Fruit fly (Drosophila melanogaster): ENCODE results near the gene CG11076.

Gene CG11076

dm6 chr4:1030692-1031110, 856 bp downstream of the CG11076 start:
- no peak for TF ChIP-seq h (optimal IDR thresholded peaks at IDR 0.05)

dm6 chr4:1029198-1029795, 2.3 kb downstream of the CG11076 start, which contains the start of gene Mpv17:
Gene Mpv17, minus strand, starts transcription at chr4:1029361.
- TF ChIP-seq psq (optimal IDR thresholded peaks at IDR 0.05) (no peak), Myc (optimal IDR thresholded peaks at IDR 0.05) (no peak), insv (optimal IDR thresholded peaks at IDR 0.05) (no peak), ttk (optimal IDR thresholded peaks at IDR 0.05) (no peak), h (optimal IDR thresholded peaks at IDR 0.05) (no peak), Sin3A (optimal IDR thresholded peaks at IDR 0.05) (no peak)

dm6 chr4:1026806-1027431, 4.6 kb downstream of the CG11076 start, which contains the start of gene PlexA:
Gene PlexA, minus strand, starts transcription at chr4:1027101.
- TF ChIP-seq ttk (optimal IDR thresholded peaks at IDR 0.05), result no peak
- TF ChIP-seq Sin3A (optimal IDR thresholded peaks at IDR 0.05), result no peak
- TF ChIP-seq insv (optimal IDR thresholded peaks at IDR 0.05), result no peak
- TF ChIP-seq Myc (optimal IDR thresholded peaks at IDR 0.05), result no peak
- TF ChIP-seq psq (optimal IDR thresholded peaks at IDR 0.05), result no peak

dm6 chr4:1026117-1026743, 5.3 kb downstream of the CG11076 start:
- TF ChIP-seq insv (optimal IDR thresholded peaks at IDR 0.05) (no peak), Myc (optimal IDR thresholded peaks at IDR 0.05) (no peak), Sin3A (optimal IDR thresholded peaks at IDR 0.05) (no peak), ttk (optimal IDR thresholded peaks at IDR 0.05) (no peak), h (optimal IDR thresholded peaks at IDR 0.05) (no peak), psq (optimal IDR thresholded peaks at IDR 0.05) (no peak)

- TF ChIP-seq h (optimal IDR thresholded peaks at IDR 0.05), result no peak
- no peak for TF ChIP-seq insv (optimal IDR thresholded peaks at IDR 0.05)
- TF ChIP-seq ttk (optimal IDR thresholded peaks at IDR 0.05), result no peak
- TF ChIP-seq Sin3A (optimal IDR thresholded peaks at IDR 0.05), result no peak
- no peak for TF ChIP-seq Myc (optimal IDR thresholded peaks at IDR 0.05)
- TF ChIP-seq psq (optimal IDR thresholded peaks at IDR 0.05), result no peak
Measured at dm6 chr4:1025101-1025500, 6.5 kb downstream of the CG11076 start.

dm6 chr4:1008444-1008843, 23.1 kb downstream of the CG11076 start:
- TF ChIP-seq Sin3A (optimal IDR thresholded peaks at IDR 0.05), result no peak

- TF ChIP-seq ttk (optimal IDR thresholded peaks at IDR 0.05) (no peak), Sin3A (optimal IDR thresholded peaks at IDR 0.05) (no peak), h (optimal IDR thresholded peaks at IDR 0.05) (no peak), Myc (optimal IDR thresholded peaks at IDR 0.05) (no peak), insv (optimal IDR thresholded peaks at IDR 0.05) (no peak), psq (optimal IDR thresholded peaks at IDR 0.05) (no peak)
Measured at dm6 chr4:995958-996357, 35.6 kb downstream of the CG11076 start.

- no peak for TF ChIP-seq Sin3A (optimal IDR thresholded peaks at IDR 0.05)
- TF ChIP-seq ttk (optimal IDR thresholded peaks at IDR 0.05), result no peak
- TF ChIP-seq h (optimal IDR thresholded peaks at IDR 0.05), result no peak
- TF ChIP-seq Myc (optimal IDR thresholded peaks at IDR 0.05), result no peak
- TF ChIP-seq insv (optimal IDR thresholded peaks at IDR 0.05), result no peak
- TF ChIP-seq psq (optimal IDR thresholded peaks at IDR 0.05), result no peak
Measured at dm6 chr4:989058-989770, 42.3 kb downstream of the CG11076 start, which contains the start of gene toy. Gene toy, plus strand, starts transcription at chr4:989725.

dm6 chr4:988379-988778, 43.2 kb downstream of the CG11076 start:
- no peak for TF ChIP-seq psq (optimal IDR thresholded peaks at IDR 0.05)
- TF ChIP-seq ttk (optimal IDR thresholded peaks at IDR 0.05), result no peak
- no peak for TF ChIP-seq insv (optimal IDR thresholded peaks at IDR 0.05)
- TF ChIP-seq h (optimal IDR thresholded peaks at IDR 0.05), result no peak
- no peak for TF ChIP-seq Myc (optimal IDR thresholded peaks at IDR 0.05)
- no peak for TF ChIP-seq Sin3A (optimal IDR thresholded peaks at IDR 0.05)

- TF ChIP-seq ttk (optimal IDR thresholded peaks at IDR 0.05) (no peak), Sin3A (optimal IDR thresholded peaks at IDR 0.05) (no peak), psq (optimal IDR thresholded peaks at IDR 0.05) (no peak), insv (optimal IDR thresholded peaks at IDR 0.05) (no peak), h (optimal IDR thresholded peaks at IDR 0.05) (no peak), Myc (optimal IDR thresholded peaks at IDR 0.05) (no peak)
Measured at dm6 chr4:984755-985154, 46.8 kb downstream of the CG11076 start.

dm6 chr4:982791-983407, 48.7 kb downstream of the CG11076 start:
- TF ChIP-seq ttk (optimal IDR thresholded peaks at IDR 0.05), result no peak
- TF ChIP-seq Sin3A (optimal IDR thresholded peaks at IDR 0.05), result no peak
- no peak for TF ChIP-seq insv (optimal IDR thresholded peaks at IDR 0.05)
- TF ChIP-seq Myc (optimal IDR thresholded peaks at IDR 0.05), result no peak
- TF ChIP-seq psq (optimal IDR thresholded peaks at IDR 0.05), result no peak
- TF ChIP-seq h (optimal IDR thresholded peaks at IDR 0.05), result no peak

dm6 chr4:981157-981556, 50.4 kb downstream of the CG11076 start:
- TF ChIP-seq insv (optimal IDR thresholded peaks at IDR 0.05) (no peak), psq (optimal IDR thresholded peaks at IDR 0.05) (no peak), ttk (optimal IDR thresholded peaks at IDR 0.05) (no peak), Myc (optimal IDR thresholded peaks at IDR 0.05) (no peak), Sin3A (optimal IDR thresholded peaks at IDR 0.05) (no peak), h (optimal IDR thresholded peaks at IDR 0.05) (no peak)

Measured in Kc167 (cell line).